Worm (Caenorhabditis elegans) whole organism, early embryonic: Measurements from ENCODE around the gene xbx-6.

Experiments
- B0310.2 ChIP-seq: sonication (generic microtip); optimal IDR thresholded peaks from 2 replicates; lab custom pipeline; 2016; ENCODE audit warnings: mild to moderate bottlenecking, missing genetic modification characterization, missing compliant biosample characterization
- F13C5.2 ChIP-seq: sonication (generic microtip); optimal IDR thresholded peaks from 2 replicates; lab custom pipeline; 2017; ENCODE audit warnings: mild to moderate bottlenecking, missing genetic modification characterization, inconsistent platforms, missing compliant biosample characterization
- aly-1 ChIP-seq: sonication (generic microtip); optimal IDR thresholded peaks from 2 replicates; lab custom pipeline; 2016; ENCODE audit warnings: missing genetic modification characterization, missing compliant biosample characterization
- ama-1 ChIP-seq: fragments of 150-350 bp; optimal IDR thresholded peaks from 2 replicates; lab custom pipeline; 2014
- ceh-13 ChIP-seq: fragments of 200-800 bp; sonication (Bioruptor generic); optimal IDR thresholded peaks from 2 replicates; lab custom pipeline; 2018; ENCODE audit warnings: mild to moderate bottlenecking, missing genetic modification characterization, missing compliant biosample characterization
- ceh-36 ChIP-seq: sonication (generic microtip); optimal IDR thresholded peaks from 2 replicates; lab custom pipeline; 2016; ENCODE audit warnings: missing genetic modification characterization, inconsistent platforms, missing compliant biosample characterization
- ets-7 ChIP-seq: sonication (generic microtip); optimal IDR thresholded peaks from 2 replicates; lab custom pipeline; 2016; ENCODE audit warnings: missing genotype, missing genetic modification characterization, missing compliant biosample characterization
- flt-1 ChIP-seq: fragments of 200-800 bp; sonication (Bioruptor generic); IDR thresholded peaks from 2 replicates; pipeline ENCODE4 v1.3.6; 2022; ENCODE audit warnings: missing genetic modification characterization, missing compliant biosample characterization
- hmbx-1 ChIP-seq: sonication (generic microtip); optimal IDR thresholded peaks from 2 replicates; lab custom pipeline; 2016; ENCODE audit warnings: mild to moderate bottlenecking, missing genetic modification characterization, missing compliant biosample characterization
- hmg-4 ChIP-seq: fragments of 200-800 bp; sonication (Bioruptor generic); optimal IDR thresholded peaks from 2 replicates; lab custom pipeline; 2018; ENCODE audit warnings: mild to moderate bottlenecking, missing genetic modification characterization, missing compliant biosample characterization
- hnd-1 ChIP-seq: sonication (generic microtip); optimal IDR thresholded peaks from 2 replicates; lab custom pipeline; 2016; ENCODE audit warnings: missing genetic modification characterization, missing compliant biosample characterization
- pes-1 ChIP-seq: fragments of 200-800 bp; sonication (Bioruptor generic); IDR thresholded peaks from 2 replicates; pipeline ENCODE4 v1.3.6; 2022; ENCODE audit warnings: missing genetic modification reagents, missing genetic modification characterization, missing compliant biosample characterization
- scrt-1 ChIP-seq: fragments of 200-800 bp; sonication (Bioruptor generic); IDR thresholded peaks from 2 replicates; pipeline ENCODE4 v1.3.6; 2022; ENCODE audit warnings: missing genetic modification characterization, missing compliant biosample characterization
- sea-1 ChIP-seq: fragments of 200-800 bp; sonication (Bioruptor generic); conservative IDR thresholded peaks from 2 replicates; pipeline ENCODE4 v1.3.6; 2022; ENCODE audit warnings: missing genetic modification characterization, missing compliant biosample characterization
- tbx-11 ChIP-seq: fragments of 200-800 bp; sonication (Bioruptor generic); IDR thresholded peaks from 2 replicates; pipeline ENCODE4 v1.3.6; 2022; ENCODE audit warnings: missing genetic modification characterization, missing compliant biosample characterization
- tbx-37 ChIP-seq: fragments of 200-800 bp; sonication (Bioruptor generic); conservative IDR thresholded peaks from 2 replicates; pipeline ENCODE4 v1.3.6; 2022; ENCODE audit warnings: missing genetic modification reagents, missing genetic modification characterization, missing compliant biosample characterization
- tra-4 ChIP-seq: sonication (generic microtip); optimal IDR thresholded peaks from 2 replicates; lab custom pipeline; 2017; ENCODE audit warnings: missing genetic modification characterization, missing compliant biosample characterization

xbx-6 gene

ce11 chrV:9714909-9715308 lies 12.1 kb downstream of the xbx-6 start, which contains the start of gene F40F9.3:
TSS of gene F40F9.3 (plus strand) at chrV:9715209.
- TF ChIP-seq sea-1 (no peak), ets-7 (tag; lab: Kevin White, UChicago) (no peak), scrt-1 (GFP tag; lab: Robert Waterston, UW) (no peak), hmg-4 (GFP tag; lab: Kevin White, UChicago) (no peak), tra-4 (tag; lab: Kevin White, UChicago) (no peak), ama-1 (no peak), flt-1 (GFP tag; lab: Robert Waterston, UW) (no peak), tbx-37 (GFP tag; lab: Robert Waterston, UW) (no peak), ceh-13 (GFP tag; lab: Kevin White, UChicago) (no peak), aly-1 (tag; lab: Kevin White, UChicago) (no peak), hmbx-1 (tag; lab: Kevin White, UChicago) (no peak), ceh-36 (tag; lab: Kevin White, UChicago) (no peak), B0310.2 (tag; lab: Kevin White, UChicago) (no peak), hnd-1 (tag; lab: Kevin White, UChicago) (no peak), tbx-11 (GFP tag; lab: Robert Waterston, UW) (no peak), F13C5.2 (no peak)

- TF ChIP-seq ceh-36 (tag; lab: Kevin White, UChicago) = no peak
- no peak for TF ChIP-seq hmbx-1 (tag; lab: Kevin White, UChicago)
- TF ChIP-seq flt-1 (GFP tag; lab: Robert Waterston, UW) = no peak
- TF ChIP-seq scrt-1 (GFP tag; lab: Robert Waterston, UW) = no peak
- no peak for TF ChIP-seq ceh-13 (GFP tag; lab: Kevin White, UChicago)
- TF ChIP-seq ets-7 (tag; lab: Kevin White, UChicago) = no peak
- TF ChIP-seq B0310.2 (tag; lab: Kevin White, UChicago) = no peak
- TF ChIP-seq hmg-4 (GFP tag; lab: Kevin White, UChicago) = no peak
- TF ChIP-seq hnd-1 (tag; lab: Kevin White, UChicago) = no peak
- no peak for TF ChIP-seq F13C5.2
- TF ChIP-seq ama-1 = no peak
- no peak for TF ChIP-seq tbx-37 (GFP tag; lab: Robert Waterston, UW)
- no peak for TF ChIP-seq tbx-11 (GFP tag; lab: Robert Waterston, UW)
Observed at ce11 chrV:9716397-9716796, 13.5 kb downstream of the xbx-6 start, which contains the start of gene str-188. TSS of gene str-188 (plus strand) at chrV:9716697.

- TF ChIP-seq aly-1 (tag; lab: Kevin White, UChicago) (no peak), ama-1 (no peak), tra-4 (tag; lab: Kevin White, UChicago) (no peak), ets-7 (tag; lab: Kevin White, UChicago) (no peak), pes-1 (GFP tag; lab: Robert Waterston, UW) (no peak), tbx-37 (GFP tag; lab: Robert Waterston, UW) (no peak), hnd-1 (tag; lab: Kevin White, UChicago) (no peak), ceh-13 (GFP tag; lab: Kevin White, UChicago) (no peak), F13C5.2 (no peak), hmbx-1 (tag; lab: Kevin White, UChicago) (no peak), hmg-4 (GFP tag; lab: Kevin White, UChicago) (no peak), B0310.2 (tag; lab: Kevin White, UChicago) (no peak), flt-1 (GFP tag; lab: Robert Waterston, UW) (no peak), scrt-1 (GFP tag; lab: Robert Waterston, UW) (no peak)
Observed at ce11 chrV:9724021-9724671, 21.3 kb downstream of the xbx-6 start, which contains the start of gene slcr-46.3. TSS of gene slcr-46.3 (minus strand) at chrV:9724106.

ce11 chrV:9725719-9726118 lies 22.9 kb downstream of the xbx-6 start:
- no peak for TF ChIP-seq tra-4 (tag; lab: Kevin White, UChicago)
- TF ChIP-seq ceh-36 (tag; lab: Kevin White, UChicago) = no peak
- TF ChIP-seq ama-1 = no peak
- no peak for TF ChIP-seq hmg-4 (GFP tag; lab: Kevin White, UChicago)
- no peak for TF ChIP-seq pes-1 (GFP tag; lab: Robert Waterston, UW)
- no peak for TF ChIP-seq hmbx-1 (tag; lab: Kevin White, UChicago)
- no peak for TF ChIP-seq ets-7 (tag; lab: Kevin White, UChicago)

- no peak for TF ChIP-seq sea-1
- TF ChIP-seq ceh-36 (tag; lab: Kevin White, UChicago) = no peak
- TF ChIP-seq tra-4 (tag; lab: Kevin White, UChicago) = no peak
- no peak for TF ChIP-seq hmg-4 (GFP tag; lab: Kevin White, UChicago)
- TF ChIP-seq tbx-37 (GFP tag; lab: Robert Waterston, UW) = no peak
- no peak for TF ChIP-seq hnd-1 (tag; lab: Kevin White, UChicago)
- TF ChIP-seq pes-1 (GFP tag; lab: Robert Waterston, UW) = no peak
- TF ChIP-seq aly-1 (tag; lab: Kevin White, UChicago) = no peak
- no peak for TF ChIP-seq flt-1 (GFP tag; lab: Robert Waterston, UW)
- no peak for TF ChIP-seq ceh-13 (GFP tag; lab: Kevin White, UChicago)
- TF ChIP-seq ama-1 = no peak
- no peak for TF ChIP-seq hmbx-1 (tag; lab: Kevin White, UChicago)
- no peak for TF ChIP-seq tbx-11 (GFP tag; lab: Robert Waterston, UW)
- TF ChIP-seq B0310.2 (tag; lab: Kevin White, UChicago) = no peak
- no peak for TF ChIP-seq F13C5.2
- no peak for TF ChIP-seq ets-7 (tag; lab: Kevin White, UChicago)
Observed at ce11 chrV:9729462-9730162, 26.8 kb downstream of the xbx-6 start, which contains the start of the genes aagr-3 and drap-1. TSS of gene aagr-3 (minus strand) at chrV:9729512. TSS of gene drap-1 (plus strand) at chrV:9730106.
